Fruit fly (Drosophila melanogaster): ENCODE data around the gene Doc3.

DNA sequence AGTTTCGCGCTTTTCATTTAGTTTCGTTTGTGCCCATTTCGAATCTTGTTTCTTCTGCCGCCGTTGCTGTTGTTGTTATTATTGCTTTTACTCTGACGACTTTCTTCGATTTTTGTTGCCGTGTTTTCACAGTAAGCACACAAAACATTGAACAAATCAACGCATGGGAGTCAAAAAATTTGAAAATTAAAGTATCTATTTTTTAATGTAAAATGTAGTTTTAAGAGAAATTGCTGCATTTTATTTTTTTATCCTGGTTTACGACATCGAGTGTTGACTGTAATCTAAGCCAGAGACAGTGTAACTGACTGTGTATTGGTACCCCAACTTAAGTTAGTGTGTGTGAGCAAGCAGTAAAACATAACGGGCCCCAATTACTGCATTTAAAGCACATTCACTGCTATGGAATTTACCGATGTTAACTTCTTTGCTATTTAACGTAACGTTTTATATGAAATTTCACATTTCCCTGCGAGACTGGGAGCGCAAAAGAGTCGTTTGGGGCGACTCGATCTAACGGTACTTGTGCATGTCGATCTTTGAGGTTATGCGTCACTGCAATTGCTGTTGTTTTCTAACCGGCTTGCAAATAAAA, 8.7 kb upstream of the Doc3 start:
- TF ChIP-seq CG12071 (GFP tag; optimal IDR thresholded peaks at IDR 0.05) (no peak), Adf1 (GFP tag; IDR thresholded peaks at IDR 0.05) (no peak), Ravus (GFP tag; IDR thresholded peaks at IDR 0.05) (no peak; the same call in 1 of the 2 replicates), CG32532 (GFP tag; IDR thresholded peaks at IDR 0.05) (peak; percentile 73), CG10654 (GFP tag; optimal IDR thresholded peaks at IDR 0.05) (peak; percentile 34), ci (GFP tag; IDR thresholded peaks at IDR 0.05) (peak; percentile 94), Fer2 (tag; optimal IDR thresholded peaks at IDR 0.05) (no peak), onecut (GFP tag; IDR thresholded peaks at IDR 0.05) (no peak)

Measured in whole organism, embryonic.